Fruit fly (Drosophila melanogaster) S2 (cell line): Measurements from ENCODE around the gene Sec61gamma.

Experiments used
- CG8478 ChIP-seq: fragments of >200 bp; optimal IDR thresholded peaks from 2 replicates; lab custom pipeline; 2018
- CTCF ChIP-seq, 2 experiments: fragments of >200 bp; optimal IDR thresholded peaks; 2 replicates each; lab custom pipeline; 2018

- TF ChIP-seq CG8478 (lab: Kevin White, UChicago) (no peak), CTCF (optimal IDR thresholded peaks at IDR 0.05; lab: Kevin White, UChicago) (no peak)
Measured at dm6 chrX:19608042-19608609, 35.0 kb upstream of the Sec61gamma start.
